Fruit fly (Drosophila melanogaster): ENCODE measurements around the gene msd5.

msd5 gene

DNA sequence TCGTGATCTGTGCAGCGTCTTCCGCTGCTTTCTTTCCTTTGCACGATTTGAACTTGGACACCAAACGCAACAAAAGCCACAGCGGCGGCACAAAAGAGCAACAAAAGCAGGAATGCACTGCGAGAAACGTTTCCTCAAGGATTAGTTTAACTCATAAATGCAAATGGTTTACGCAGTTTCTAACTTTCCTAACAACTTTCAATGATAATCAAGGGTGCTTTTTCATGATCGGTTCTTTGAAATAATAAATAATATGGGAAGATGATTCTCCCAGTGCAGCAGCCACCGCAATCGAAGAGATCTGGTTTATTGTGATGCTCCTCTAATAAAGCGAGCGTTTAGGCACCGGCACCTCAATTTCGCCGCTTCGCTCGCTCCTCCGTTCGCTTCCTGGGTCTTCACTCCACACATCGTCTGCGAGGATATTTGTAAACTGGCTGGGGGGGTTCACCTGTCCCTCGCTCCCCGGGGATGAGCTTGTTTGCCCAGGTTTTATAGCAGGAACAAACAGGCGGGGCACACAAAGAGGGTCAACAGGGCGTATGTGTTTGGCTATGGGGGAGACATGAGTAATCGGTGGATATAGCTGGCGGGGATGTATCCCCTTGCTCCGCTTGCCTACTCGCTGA lies 13.7 kb downstream of the msd5 start (continued):
- TF ChIP-seq tx (GFP tag; optimal IDR thresholded peaks at IDR 0.05) (peak; percentile 42), Abd-B (GFP tag; optimal IDR thresholded peaks at IDR 0.05) (peak; percentile 74), CG17361 (GFP tag; IDR thresholded peaks at IDR 0.05) (peak; percentile 79), fru (optimal IDR thresholded peaks at IDR 0.05) (no peak), mirr (GFP tag; optimal IDR thresholded peaks at IDR 0.05) (no peak), az2 (GFP tag; optimal IDR thresholded peaks at IDR 0.05) (peak; percentile 87), CG16779 (GFP tag; IDR thresholded peaks at IDR 0.05) (no peak), C15 (GFP tag; IDR thresholded peaks at IDR 0.05) (peak; percentile 35; the same call in 1 of the 3 replicates), crp (GFP tag; optimal IDR thresholded peaks at IDR 0.05) (peak in 1 of 2 experiments; percentile 23), knrl (GFP tag; IDR thresholded peaks at IDR 0.05; ENCODE audit: partially characterized antibody) (no peak), gt (GFP tag; IDR thresholded peaks at IDR 0.05) (peak; percentile 38; the same call in 1 of the 2 replicates), Hr51 (GFP tag; optimal IDR thresholded peaks at IDR 0.05) (peak; percentile 53 to 84), Dip3 (GFP tag; optimal IDR thresholded peaks at IDR 0.05) (peak; percentile 47), nau (GFP tag; optimal IDR thresholded peaks at IDR 0.05) (no peak), CG9609 (GFP tag; optimal IDR thresholded peaks at IDR 0.05) (peak; percentile 64), CG30020 (tag; optimal IDR thresholded peaks at IDR 0.05) (no peak), fd96Cb (tag; optimal IDR thresholded peaks at IDR 0.05) (peak; percentile 87), ap (GFP tag; IDR thresholded peaks at IDR 0.05) (peak; percentile 56), ro (GFP tag; IDR thresholded peaks at IDR 0.05) (peak; percentile 45; the same call in 1 of the 2 replicates), CG8281 (tag; optimal IDR thresholded peaks at IDR 0.05) (peak; percentile 53), lov (optimal IDR thresholded peaks at IDR 0.05) (no peak), lov (GFP tag; IDR thresholded peaks at IDR 0.05) (0 out of 3 replicates have a peak, but pooled peaks have one; percentile 65), H2.0 (GFP tag; IDR thresholded peaks at IDR 0.05) (peak; percentile 76), CG13424 (tag; optimal IDR thresholded peaks at IDR 0.05) (peak; percentile 81), Bdp1 (GFP tag; optimal IDR thresholded peaks at IDR 0.05) (peak; percentile 61), CG10366 (GFP tag; IDR thresholded peaks at IDR 0.05) (peak; percentile 81), en (GFP tag; optimal IDR thresholded peaks at IDR 0.05) (peak; percentile 49), ham (GFP tag; IDR thresholded peaks at IDR 0.05) (no peak), Elba2 (GFP tag; optimal IDR thresholded peaks at IDR 0.05) (no peak), CG30403 (GFP tag; optimal IDR thresholded peaks at IDR 0.05) (peak; percentile 81), bsh (GFP tag; optimal IDR thresholded peaks at IDR 0.05) (peak; percentile 89 to 94), gce (GFP tag; IDR thresholded peaks at IDR 0.05) (peak; percentile 86), odd (GFP tag; optimal IDR thresholded peaks at IDR 0.05) (peak; percentile 72), pho (GFP tag; optimal IDR thresholded peaks at IDR 0.05) (peak; percentile 51), seq (GFP tag; IDR thresholded peaks at IDR 0.05) (peak; percentile 58; the same call in 1 of the 2 replicates), E2f1 (GFP tag; IDR thresholded peaks at IDR 0.05) (peak; percentile 76), yki (optimal IDR thresholded peaks at IDR 0.05) (no peak), CG2199 (GFP tag; IDR thresholded peaks at IDR 0.05) (no peak; the same call in 2 of the 3 replicates), CG7372 (GFP tag; IDR thresholded peaks at IDR 0.05) (0 out of 2 replicates have a peak, but pooled peaks have one; percentile 39), CG18619 (GFP tag; optimal IDR thresholded peaks at IDR 0.05) (peak; percentile 57), Dref (GFP tag; IDR thresholded peaks at IDR 0.05) (no peak), CG10654 (GFP tag; optimal IDR thresholded peaks at IDR 0.05) (peak; percentile 77), chinmo (GFP tag; IDR thresholded peaks at IDR 0.05; ENCODE audit: partially characterized antibody) (no peak), CG13123 (GFP tag; optimal IDR thresholded peaks at IDR 0.05) (peak; percentile 25), Ets65A (GFP tag) (no peak), dimm (GFP tag; IDR thresholded peaks at IDR 0.05) (peak; percentile 74), tap (tag; optimal IDR thresholded peaks at IDR 0.05) (peak; percentile 82), gsb-n (tag; optimal IDR thresholded peaks at IDR 0.05) (no peak), hbn (GFP tag; IDR thresholded peaks at IDR 0.05; ENCODE audit: partially characterized antibody) (no peak), CG31441 (GFP tag; IDR thresholded peaks at IDR 0.05) (peak; percentile 90), eyg (GFP tag; optimal IDR thresholded peaks at IDR 0.05) (peak; percentile 50)

Measured in whole organism, embryonic.